Fruit fly (Drosophila melanogaster): ENCODE results near the gene CG17294.

CG17294 gene

dm6 chr2L:8414887-8415883 lies 38.4 kb downstream of the CG17294 start, which contains the start of the genes CG13398 and Akap200 (continued):
- TF ChIP-seq ttk (GFP tag; IDR thresholded peaks at IDR 0.05): no peak
- no peak for TF ChIP-seq CG6765 (GFP tag; optimal IDR thresholded peaks at IDR 0.05)
- no peak for TF ChIP-seq CG16813 (GFP tag; IDR thresholded peaks at IDR 0.05; ENCODE audit: partially characterized antibody)
- TF ChIP-seq CG6689 (GFP tag; IDR thresholded peaks at IDR 0.05): 0 out of 2 replicates have a peak, but pooled peaks have one; percentile 35
- no peak for TF ChIP-seq cas (GFP tag; IDR thresholded peaks at IDR 0.05)
- no peak for TF ChIP-seq CG2889 (GFP tag; IDR thresholded peaks at IDR 0.05)
- no peak for TF ChIP-seq Eip74EF (GFP tag; optimal IDR thresholded peaks at IDR 0.05)
- peak; percentile 46 for TF ChIP-seq CG8924 (tag; optimal IDR thresholded peaks at IDR 0.05)
- TF ChIP-seq Ssrp (tag; optimal IDR thresholded peaks at IDR 0.05): peak; percentile 37
- no peak for TF ChIP-seq CG6254 (GFP tag; optimal IDR thresholded peaks at IDR 0.05)
- peak; percentile 76 for TF ChIP-seq Med (GFP tag)
- no peak for TF ChIP-seq trh (GFP tag; optimal IDR thresholded peaks at IDR 0.05)
- no peak for TF ChIP-seq mam (GFP tag; optimal IDR thresholded peaks at IDR 0.05)
- peak; percentile 90 for TF ChIP-seq crol (GFP tag; IDR thresholded peaks at IDR 0.05)
- no peak for TF ChIP-seq CG6854 (GFP tag; optimal IDR thresholded peaks at IDR 0.05)
- no peak for TF ChIP-seq Scr (GFP tag; IDR thresholded peaks at IDR 0.05; ENCODE audit: partially characterized antibody)
- TF ChIP-seq row (GFP tag; IDR thresholded peaks at IDR 0.05): peak; percentile 71
- peak; percentile 29 for TF ChIP-seq B-H2 (GFP tag; optimal IDR thresholded peaks at IDR 0.05)
- no peak for TF ChIP-seq wek (GFP tag; optimal IDR thresholded peaks at IDR 0.05)
- TF ChIP-seq CG13424 (tag; optimal IDR thresholded peaks at IDR 0.05): peak; percentile 46
- TF ChIP-seq D19A (tag; optimal IDR thresholded peaks at IDR 0.05): peak; percentile 41
- TF ChIP-seq CG15011 (GFP tag; optimal IDR thresholded peaks at IDR 0.05): no peak
- peak; percentile 19 for TF ChIP-seq zen (tag; optimal IDR thresholded peaks at IDR 0.05)
- no peak for TF ChIP-seq CG32772 (GFP tag; IDR thresholded peaks at IDR 0.05)
- no peak for TF ChIP-seq abd-A (tag; optimal IDR thresholded peaks at IDR 0.05)
- peak; percentile 31 for TF ChIP-seq CG1602 (GFP tag; optimal IDR thresholded peaks at IDR 0.05)
- TF ChIP-seq chn (GFP tag; optimal IDR thresholded peaks at IDR 0.05): peak; percentile 50
- TF ChIP-seq CoRest (tag; optimal IDR thresholded peaks at IDR 0.05): peak; percentile 70
- no peak for TF ChIP-seq chm (GFP tag; IDR thresholded peaks at IDR 0.05)
- no peak for TF ChIP-seq slp2 (GFP tag; optimal IDR thresholded peaks at IDR 0.05)
- TF ChIP-seq TFAM (GFP tag; optimal IDR thresholded peaks at IDR 0.05): no peak
- no peak for TF ChIP-seq CG2202 (tag; optimal IDR thresholded peaks at IDR 0.05)
- no peak for TF ChIP-seq Taf1 (GFP tag; IDR thresholded peaks at IDR 0.05)
- TF ChIP-seq CG6813 (GFP tag; optimal IDR thresholded peaks at IDR 0.05): no peak
- TF ChIP-seq sisA (GFP tag; IDR thresholded peaks at IDR 0.05): no peak
- no peak for TF ChIP-seq CG3065 (GFP tag; optimal IDR thresholded peaks at IDR 0.05)
- no peak for TF ChIP-seq oc (tag; optimal IDR thresholded peaks at IDR 0.05)
- TF ChIP-seq CG13296 (GFP tag; optimal IDR thresholded peaks at IDR 0.05): no peak
- TF ChIP-seq insv (GFP tag; optimal IDR thresholded peaks at IDR 0.05): peak in 1 of 2 experiments; percentile 41
- TF ChIP-seq fd3F (GFP tag; optimal IDR thresholded peaks at IDR 0.05): peak; percentile 5
- TF ChIP-seq CG9932 (GFP tag; IDR thresholded peaks at IDR 0.05): peak; percentile 55
- TF ChIP-seq CG9797 (GFP tag; optimal IDR thresholded peaks at IDR 0.05): peak; percentile 64
- TF ChIP-seq Mes4 (GFP tag; optimal IDR thresholded peaks at IDR 0.05): no peak
- no peak for TF ChIP-seq Lpt (GFP tag; optimal IDR thresholded peaks at IDR 0.05)
- no peak for TF ChIP-seq Atf3 (GFP tag; optimal IDR thresholded peaks at IDR 0.05)
- no peak for TF ChIP-seq HLH4C (GFP tag; IDR thresholded peaks at IDR 0.05; ENCODE audit: partially characterized antibody)
- TF ChIP-seq gce (GFP tag; IDR thresholded peaks at IDR 0.05): no peak
- no peak for TF ChIP-seq maf-S (GFP tag; optimal IDR thresholded peaks at IDR 0.05)
- TF ChIP-seq tgo (GFP tag; IDR thresholded peaks at IDR 0.05): no peak
